Worm (Caenorhabditis elegans) whole organism, early embryonic: ENCODE measurements around the gene C06G3.3.

Source experiments
- B0310.2 ChIP-seq: sonication (generic microtip); optimal IDR thresholded peaks from 2 replicates; lab custom pipeline; 2016; ENCODE audit warnings: mild to moderate bottlenecking, missing genetic modification characterization, missing compliant biosample characterization
- F13C5.2 ChIP-seq: sonication (generic microtip); optimal IDR thresholded peaks from 2 replicates; lab custom pipeline; 2017; ENCODE audit warnings: mild to moderate bottlenecking, missing genetic modification characterization, inconsistent platforms, missing compliant biosample characterization
- aly-1 ChIP-seq: sonication (generic microtip); optimal IDR thresholded peaks from 2 replicates; lab custom pipeline; 2016; ENCODE audit warnings: missing genetic modification characterization, missing compliant biosample characterization
- ama-1 ChIP-seq: fragments of 150-350 bp; optimal IDR thresholded peaks from 2 replicates; lab custom pipeline; 2014
- ceh-13 ChIP-seq: fragments of 200-800 bp; sonication (Bioruptor generic); optimal IDR thresholded peaks from 2 replicates; lab custom pipeline; 2018; ENCODE audit warnings: mild to moderate bottlenecking, missing genetic modification characterization, missing compliant biosample characterization
- ceh-36 ChIP-seq: sonication (generic microtip); optimal IDR thresholded peaks from 2 replicates; lab custom pipeline; 2016; ENCODE audit warnings: missing genetic modification characterization, inconsistent platforms, missing compliant biosample characterization
- ets-7 ChIP-seq: sonication (generic microtip); optimal IDR thresholded peaks from 2 replicates; lab custom pipeline; 2016; ENCODE audit warnings: missing genotype, missing genetic modification characterization, missing compliant biosample characterization
- flt-1 ChIP-seq: fragments of 200-800 bp; sonication (Bioruptor generic); IDR thresholded peaks from 2 replicates; pipeline ENCODE4 v1.3.6; 2022; ENCODE audit warnings: missing genetic modification characterization, missing compliant biosample characterization
- hmbx-1 ChIP-seq: sonication (generic microtip); optimal IDR thresholded peaks from 2 replicates; lab custom pipeline; 2016; ENCODE audit warnings: mild to moderate bottlenecking, missing genetic modification characterization, missing compliant biosample characterization
- hmg-4 ChIP-seq: fragments of 200-800 bp; sonication (Bioruptor generic); optimal IDR thresholded peaks from 2 replicates; lab custom pipeline; 2018; ENCODE audit warnings: mild to moderate bottlenecking, missing genetic modification characterization, missing compliant biosample characterization
- hnd-1 ChIP-seq: sonication (generic microtip); optimal IDR thresholded peaks from 2 replicates; lab custom pipeline; 2016; ENCODE audit warnings: missing genetic modification characterization, missing compliant biosample characterization
- pes-1 ChIP-seq: fragments of 200-800 bp; sonication (Bioruptor generic); IDR thresholded peaks from 2 replicates; pipeline ENCODE4 v1.3.6; 2022; ENCODE audit warnings: missing genetic modification reagents, missing genetic modification characterization, missing compliant biosample characterization
- scrt-1 ChIP-seq: fragments of 200-800 bp; sonication (Bioruptor generic); IDR thresholded peaks from 2 replicates; pipeline ENCODE4 v1.3.6; 2022; ENCODE audit warnings: missing genetic modification characterization, missing compliant biosample characterization
- sea-1 ChIP-seq: fragments of 200-800 bp; sonication (Bioruptor generic); conservative IDR thresholded peaks from 2 replicates; pipeline ENCODE4 v1.3.6; 2022; ENCODE audit warnings: missing genetic modification characterization, missing compliant biosample characterization
- tbx-11 ChIP-seq: fragments of 200-800 bp; sonication (Bioruptor generic); IDR thresholded peaks from 2 replicates; pipeline ENCODE4 v1.3.6; 2022; ENCODE audit warnings: missing genetic modification characterization, missing compliant biosample characterization
- tbx-37 ChIP-seq: fragments of 200-800 bp; sonication (Bioruptor generic); conservative IDR thresholded peaks from 2 replicates; pipeline ENCODE4 v1.3.6; 2022; ENCODE audit warnings: missing genetic modification reagents, missing genetic modification characterization, missing compliant biosample characterization
- tra-4 ChIP-seq: sonication (generic microtip); optimal IDR thresholded peaks from 2 replicates; lab custom pipeline; 2017; ENCODE audit warnings: missing genetic modification characterization, missing compliant biosample characterization

The C06G3.3 gene

DNA sequence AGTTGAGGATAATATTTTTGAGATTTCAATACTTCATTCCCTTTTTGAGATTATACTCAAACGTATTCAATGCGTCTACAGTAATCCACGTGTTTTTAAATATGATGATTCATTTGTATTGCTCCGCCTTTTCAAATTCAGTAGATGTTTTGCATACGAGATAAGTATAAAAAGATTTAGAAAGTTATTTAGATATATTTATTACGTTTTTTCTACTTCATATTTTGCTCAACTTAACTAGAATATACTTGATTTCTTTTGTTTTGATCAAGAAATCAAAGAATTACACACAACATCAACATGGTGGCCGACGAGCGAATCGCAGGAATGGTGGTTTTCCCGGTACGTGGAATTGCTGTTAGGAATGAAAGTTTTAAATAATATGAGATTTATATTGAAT, 21.8 kb downstream of the C06G3.3 start, which contains the start of gene srx-50:
Gene srx-50 (plus strand): TSS at position 301 of the 400 bp plus-strand sequence.
- TF ChIP-seq ets-7 (tag; lab: Kevin White, UChicago) (no peak), ceh-13 (GFP tag; lab: Kevin White, UChicago) (no peak), hmg-4 (GFP tag; lab: Kevin White, UChicago) (no peak), B0310.2 (no peak), scrt-1 (no peak), ceh-36 (tag; lab: Kevin White, UChicago) (no peak), tbx-37 (GFP tag; lab: Robert Waterston, UW) (no peak), hmbx-1 (tag; lab: Kevin White, UChicago) (no peak), sea-1 (GFP tag; lab: Robert Waterston, UW) (no peak), tbx-11 (GFP tag; lab: Robert Waterston, UW) (no peak)

DNA sequence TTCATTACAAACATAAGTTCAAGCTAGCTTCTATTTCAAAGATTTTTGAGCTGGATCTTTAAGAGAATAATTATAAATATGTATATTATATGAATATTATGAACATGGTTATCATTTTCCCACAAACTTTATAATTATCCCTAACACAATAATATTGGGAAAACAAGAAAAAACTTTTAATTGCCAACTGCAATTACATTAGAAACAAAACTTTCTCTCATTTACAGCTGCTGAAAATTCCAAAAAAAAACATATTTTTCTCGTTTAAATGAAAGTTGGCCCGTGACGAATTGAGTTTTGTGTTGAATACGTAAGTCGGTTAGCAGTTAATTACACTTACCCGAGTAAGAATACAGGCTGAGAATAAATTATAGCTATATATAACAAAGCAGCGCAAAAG, 26.8 kb downstream of the C06G3.3 start:
- TF ChIP-seq B0310.2: no peak
- no peak for TF ChIP-seq ceh-36 (tag; lab: Kevin White, UChicago)
- TF ChIP-seq F13C5.2 (tag; lab: Kevin White, UChicago): no peak
- TF ChIP-seq hnd-1: no peak

DNA sequence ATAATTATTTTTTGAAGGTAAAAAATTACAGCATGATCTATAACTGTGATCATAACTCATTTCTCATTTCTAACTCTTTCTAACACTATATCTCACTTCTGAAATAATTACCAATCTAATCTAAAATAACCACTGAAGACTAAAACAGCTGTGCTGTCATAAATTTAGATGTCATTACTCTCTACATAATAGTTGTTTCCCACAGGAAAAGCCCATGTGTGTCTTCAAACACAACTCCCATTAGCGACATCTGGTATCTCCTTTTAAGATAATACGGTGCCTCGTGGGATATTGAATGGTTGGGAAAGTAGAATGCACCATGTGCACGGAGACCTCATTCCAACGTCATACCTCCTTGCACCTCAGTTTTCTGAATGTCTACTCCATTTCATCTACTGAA, 29.1 kb downstream of the C06G3.3 start, which contains the start of gene Y43B11AL.1:
Gene Y43B11AL.1 (plus strand): TSS at position 301 of the 400 bp plus-strand sequence.
- TF ChIP-seq ama-1 (lab: Kevin White, UChicago) (no peak), hmbx-1 (tag; lab: Kevin White, UChicago) (no peak), ceh-36 (tag; lab: Kevin White, UChicago) (no peak), B0310.2 (no peak), sea-1 (GFP tag; lab: Robert Waterston, UW) (no peak), pes-1 (GFP tag; lab: Robert Waterston, UW) (no peak), flt-1 (GFP tag; lab: Robert Waterston, UW) (no peak), F13C5.2 (tag; lab: Kevin White, UChicago) (no peak)

DNA sequence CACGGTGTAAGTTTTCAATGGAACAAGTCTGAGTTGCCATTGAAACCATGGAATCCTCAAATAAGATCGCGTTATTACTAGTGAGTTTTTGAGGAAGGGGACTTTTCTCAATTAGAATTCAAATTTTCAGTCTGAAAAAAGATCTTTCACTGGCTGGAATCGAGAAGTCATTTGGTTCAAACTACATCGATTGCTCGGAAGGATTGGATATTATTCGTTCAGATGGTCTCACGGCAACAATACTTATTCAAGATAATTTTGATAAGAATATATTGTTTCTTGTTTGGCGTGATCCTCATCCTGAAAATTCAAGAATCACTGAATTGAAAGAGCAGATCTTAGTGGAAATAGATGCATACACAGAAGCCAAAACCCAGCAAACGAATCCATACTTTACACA, 31.5 kb downstream of the C06G3.3 start:
- TF ChIP-seq sea-1 (GFP tag; lab: Robert Waterston, UW) (no peak), ceh-36 (tag; lab: Kevin White, UChicago) (no peak), B0310.2 (no peak), hmg-4 (GFP tag; lab: Kevin White, UChicago) (no peak), hmbx-1 (tag; lab: Kevin White, UChicago) (no peak), flt-1 (GFP tag; lab: Robert Waterston, UW) (no peak), F13C5.2 (tag; lab: Kevin White, UChicago) (no peak), ets-7 (tag; lab: Kevin White, UChicago) (no peak), scrt-1 (no peak), ceh-13 (GFP tag; lab: Kevin White, UChicago) (no peak), tra-4 (tag; lab: Kevin White, UChicago) (no peak), tbx-11 (GFP tag; lab: Robert Waterston, UW) (no peak), aly-1 (tag; lab: Kevin White, UChicago) (no peak), hnd-1 (no peak), pes-1 (GFP tag; lab: Robert Waterston, UW) (no peak), ama-1 (lab: Kevin White, UChicago) (no peak), tbx-37 (GFP tag; lab: Robert Waterston, UW) (no peak)

DNA sequence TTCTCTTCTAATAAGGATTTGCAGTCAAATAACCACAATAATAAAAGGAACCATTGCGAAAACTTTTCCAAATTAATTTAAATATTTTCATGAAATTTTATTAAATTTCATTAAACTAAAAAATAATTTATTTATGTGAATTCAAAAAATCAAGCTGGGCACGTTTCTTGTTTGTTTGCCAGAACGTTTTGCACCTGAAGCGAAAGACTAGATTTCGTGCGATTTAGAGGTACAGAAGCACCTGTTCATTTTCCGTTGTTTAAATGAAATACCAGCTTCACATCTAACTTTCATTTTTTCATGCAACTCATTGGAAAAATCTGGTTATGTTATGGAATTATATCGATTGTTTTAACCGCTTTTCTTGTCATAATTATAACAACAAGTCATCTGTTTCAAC, 36.2 kb downstream of the C06G3.3 start, which contains the start of gene srg-48:
Gene srg-48 (plus strand): TSS at position 301 of the 400 bp plus-strand sequence.
- no peak for TF ChIP-seq hmg-4 (GFP tag; lab: Kevin White, UChicago)
- no peak for TF ChIP-seq ceh-13 (GFP tag; lab: Kevin White, UChicago)
- TF ChIP-seq ceh-36 (tag; lab: Kevin White, UChicago): no peak
- TF ChIP-seq tbx-11 (GFP tag; lab: Robert Waterston, UW): no peak
- TF ChIP-seq flt-1 (GFP tag; lab: Robert Waterston, UW): no peak
- no peak for TF ChIP-seq hnd-1
- no peak for TF ChIP-seq sea-1 (GFP tag; lab: Robert Waterston, UW)
- TF ChIP-seq ets-7 (tag; lab: Kevin White, UChicago): no peak
- no peak for TF ChIP-seq F13C5.2 (tag; lab: Kevin White, UChicago)
- TF ChIP-seq hmbx-1 (tag; lab: Kevin White, UChicago): no peak
- no peak for TF ChIP-seq scrt-1
- TF ChIP-seq tra-4 (tag; lab: Kevin White, UChicago): no peak

DNA sequence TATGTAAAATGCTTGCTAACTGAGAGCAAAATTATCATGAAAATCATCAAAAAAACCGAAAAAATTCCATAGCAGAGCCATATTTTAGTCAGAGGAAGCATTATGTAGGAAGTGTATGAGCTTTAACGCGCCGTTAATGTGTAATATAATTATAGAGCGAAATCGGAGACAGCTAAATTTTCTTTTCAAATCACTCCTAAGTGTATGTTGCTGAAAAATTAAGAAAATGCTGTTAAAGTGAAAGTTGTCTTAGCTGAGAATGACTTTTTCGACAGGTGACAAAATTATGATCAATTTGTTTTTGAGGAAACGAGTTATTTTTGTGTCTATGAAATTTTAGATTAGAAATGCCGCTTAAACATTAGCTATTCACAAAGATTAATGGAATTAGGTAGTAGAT, 39.1 kb downstream of the C06G3.3 start, which contains the start of gene srg-50:
Gene srg-50 (minus strand): TSS at position 101 of the 400 bp plus-strand sequence.
- TF ChIP-seq ets-7 (tag; lab: Kevin White, UChicago): no peak
- no peak for TF ChIP-seq flt-1 (GFP tag; lab: Robert Waterston, UW)
- no peak for TF ChIP-seq tbx-37 (GFP tag; lab: Robert Waterston, UW)
- TF ChIP-seq ceh-36 (tag; lab: Kevin White, UChicago): no peak
- TF ChIP-seq hmg-4 (GFP tag; lab: Kevin White, UChicago): no peak
- no peak for TF ChIP-seq aly-1 (tag; lab: Kevin White, UChicago)
- TF ChIP-seq ceh-13 (GFP tag; lab: Kevin White, UChicago): no peak
- no peak for TF ChIP-seq ama-1 (lab: Kevin White, UChicago)
- no peak for TF ChIP-seq pes-1 (GFP tag; lab: Robert Waterston, UW)
- TF ChIP-seq tbx-11 (GFP tag; lab: Robert Waterston, UW): no peak
- no peak for TF ChIP-seq sea-1 (GFP tag; lab: Robert Waterston, UW)
- TF ChIP-seq hmbx-1 (tag; lab: Kevin White, UChicago): no peak
- TF ChIP-seq hnd-1: no peak
- TF ChIP-seq scrt-1: no peak
- no peak for TF ChIP-seq B0310.2
- no peak for TF ChIP-seq F13C5.2 (tag; lab: Kevin White, UChicago)
- no peak for TF ChIP-seq tra-4 (tag; lab: Kevin White, UChicago)

DNA sequence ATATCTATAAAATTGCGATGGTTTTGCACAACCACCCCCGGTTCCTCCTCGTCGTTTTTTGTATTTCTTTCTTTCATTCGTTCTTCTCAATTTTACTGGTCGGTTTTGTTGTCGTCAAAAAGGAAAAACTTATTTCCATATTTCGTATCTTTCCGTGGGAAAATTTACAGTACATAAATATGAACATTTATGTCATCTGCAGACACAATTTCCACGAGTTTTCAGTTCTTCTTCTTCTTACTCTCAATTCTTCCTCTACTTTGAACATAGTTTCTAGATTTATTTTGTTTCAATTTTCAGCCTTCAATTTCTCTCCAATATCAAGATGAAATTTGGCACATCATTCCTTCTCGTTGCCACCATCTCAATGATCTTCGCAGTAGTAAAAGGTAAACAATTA, 45.3 kb downstream of the C06G3.3 start, which contains the start of gene Y43B11AR.1:
Gene Y43B11AR.1 (plus strand): TSS at position 301 of the 400 bp plus-strand sequence.
- TF ChIP-seq B0310.2 (no peak), ama-1 (lab: Kevin White, UChicago) (no peak), ceh-13 (GFP tag; lab: Kevin White, UChicago) (no peak), scrt-1 (no peak), sea-1 (GFP tag; lab: Robert Waterston, UW) (no peak), tbx-11 (GFP tag; lab: Robert Waterston, UW) (no peak), flt-1 (GFP tag; lab: Robert Waterston, UW) (no peak), hnd-1 (no peak), F13C5.2 (tag; lab: Kevin White, UChicago) (no peak), hmbx-1 (tag; lab: Kevin White, UChicago) (no peak), ets-7 (tag; lab: Kevin White, UChicago) (no peak), ceh-36 (tag; lab: Kevin White, UChicago) (no peak), aly-1 (tag; lab: Kevin White, UChicago) (no peak), hmg-4 (GFP tag; lab: Kevin White, UChicago) (no peak), tra-4 (tag; lab: Kevin White, UChicago) (no peak), tbx-37 (GFP tag; lab: Robert Waterston, UW) (no peak)
